Fruit fly (Drosophila melanogaster) whole organism, embryonic: Measurements from ENCODE around the gene Sap130.
A peak's percentile ranks its signal among the peaks of the same experiment; 100 is the strongest.

Experiments
- Awh ChIP-seq: fragments of 200-800 bp; sonication (Bioruptor generic); IDR thresholded peaks from 2 replicates; pipeline ENCODE4, ENCODE4 v1.3.6; 2022; ENCODE audit warnings: missing biosample characterization, missing genetic modification characterization
- BEAF-32 ChIP-seq: fragments of 200-800 bp; sonication (Bioruptor generic); optimal IDR thresholded peaks from 3 replicates; lab custom pipeline; 2017; ENCODE audit warnings: missing biosample characterization, missing genetic modification characterization, mild to moderate bottlenecking, moderate library complexity, missing genetic modification reagents
- CG10147 ChIP-seq: fragments of 200-800 bp; sonication (Bioruptor generic); optimal IDR thresholded peaks from 2 replicates; lab custom pipeline; 2019; ENCODE audit warnings: missing biosample characterization, mild to moderate bottlenecking, missing genetic modification characterization, moderate library complexity
- CG10321 ChIP-seq: fragments of 200-800 bp; sonication (Bioruptor generic); IDR thresholded peaks from 2 replicates; pipeline ENCODE4 v1.3.6; 2022; ENCODE audit warnings: missing biosample characterization, missing genetic modification characterization
- CG12299 ChIP-seq: fragments of 200-800 bp; sonication (Bioruptor generic); optimal IDR thresholded peaks from 2 replicates; lab custom pipeline; 2018; ENCODE audit warnings: missing biosample characterization, mild to moderate bottlenecking, missing genetic modification characterization
- CG18011 ChIP-seq: fragments of 200-800 bp; sonication (Bioruptor generic); optimal IDR thresholded peaks from 2 replicates; lab custom pipeline; 2017; ENCODE audit warnings: missing biosample characterization, missing genetic modification characterization, mild to moderate bottlenecking, moderate library complexity, missing genotype
- CG2116 ChIP-seq: fragments of 200-800 bp; sonication (Bioruptor generic); optimal IDR thresholded peaks from 3 replicates; lab custom pipeline; 2018; ENCODE audit warnings: missing biosample characterization, mild to moderate bottlenecking, missing genetic modification characterization
- CG31441 ChIP-seq: fragments of 200-800 bp; sonication (Bioruptor generic); IDR thresholded peaks from 2 replicates; pipeline ENCODE4 v1.3.6; 2022; ENCODE audit warnings: missing biosample characterization, missing genetic modification characterization
- CG3163 ChIP-seq: fragments of 200-800 bp; sonication (Bioruptor generic); optimal IDR thresholded peaks from 3 replicates; lab custom pipeline; 2016; ENCODE audit warnings: missing biosample characterization, missing genetic modification characterization
- CG34422 ChIP-seq: fragments of 200-800 bp; sonication (Bioruptor generic); IDR thresholded peaks from 3 replicates; pipeline ENCODE4 v1.3.6; 2022; ENCODE audit warnings: missing biosample characterization, missing genetic modification characterization
- CG42726 ChIP-seq: fragments of 200-800 bp; sonication (Bioruptor generic); IDR thresholded peaks from 2 replicates; pipeline ENCODE4 v1.3.6; 2022; ENCODE audit warnings: missing biosample characterization, missing genetic modification characterization; ENCODE audit not compliant: partially characterized antibody
- CG4424 ChIP-seq: fragments of 200-800 bp; sonication (Bioruptor generic); optimal IDR thresholded peaks from 3 replicates; lab custom pipeline; 2016; ENCODE audit warnings: missing biosample characterization, missing genetic modification characterization
- CG4617 ChIP-seq: fragments of 200-800 bp; sonication (Bioruptor generic); optimal IDR thresholded peaks from 3 replicates; lab custom pipeline; 2016; ENCODE audit warnings: missing biosample characterization, missing genetic modification characterization, borderline replicate concordance
- CG4730 ChIP-seq: fragments of 200-800 bp; sonication (Bioruptor generic); IDR thresholded peaks from 2 replicates; pipeline ENCODE4 v1.3.6; 2022; ENCODE audit warnings: missing biosample characterization, missing genetic modification characterization
- CG6791 ChIP-seq: fragments of 200-800 bp; sonication (Bioruptor generic); IDR thresholded peaks from 3 replicates; pipeline ENCODE4 v1.3.6; 2022; ENCODE audit warnings: missing biosample characterization, missing genetic modification characterization; ENCODE audit not compliant: partially characterized antibody
- CG9797 ChIP-seq: fragments of 200-800 bp; sonication (Bioruptor generic); optimal IDR thresholded peaks from 3 replicates; lab custom pipeline; 2018; ENCODE audit warnings: missing biosample characterization, mild to moderate bottlenecking, missing genetic modification characterization
- Deaf1 ChIP-seq: fragments of 200-800 bp; optimal IDR thresholded peaks from 3 replicates; lab custom pipeline; 2019; ENCODE audit warnings: missing biosample characterization, mild to moderate bottlenecking, missing genetic modification characterization, moderate library complexity
- Dll ChIP-seq: fragments of 200-800 bp; sonication (Bioruptor generic); IDR thresholded peaks from 4 replicates; pipeline ENCODE4 v1.3.6; 2022; ENCODE audit warnings: missing biosample characterization, missing genetic modification characterization; ENCODE audit not compliant: partially characterized antibody
- E2f2 ChIP-seq: fragments of 200-800 bp; sonication (Bioruptor generic); IDR thresholded peaks from 2 replicates; pipeline ENCODE4 v1.3.6; 2022; ENCODE audit warnings: missing biosample characterization, missing genetic modification characterization
- HHEX ChIP-seq: fragments of 200-800 bp; sonication (Bioruptor generic); optimal IDR thresholded peaks from 3 replicates; lab custom pipeline; 2017; ENCODE audit warnings: missing biosample characterization, mild to moderate bottlenecking, missing genetic modification characterization, missing genetic modification reagents
- Hr39 ChIP-seq: fragments of >200 bp; optimal IDR thresholded peaks from 2 replicates; lab custom pipeline; 2017
- MESR4 ChIP-seq: fragments of 200-800 bp; sonication (Bioruptor generic); optimal IDR thresholded peaks from 2 replicates; lab custom pipeline; 2018; ENCODE audit warnings: missing biosample characterization, mild to moderate bottlenecking, missing genetic modification characterization, moderate library complexity
- NC2β ChIP-seq: fragments of 200-800 bp; sonication (Bioruptor generic); optimal IDR thresholded peaks from 2 replicates; lab custom pipeline; 2016; ENCODE audit warnings: missing biosample characterization, missing genetic modification characterization
- Scr ChIP-seq: fragments of 200-800 bp; sonication (Bioruptor generic); IDR thresholded peaks from 2 replicates; pipeline ENCODE4 v1.3.6; 2022; ENCODE audit warnings: missing biosample characterization, missing genetic modification characterization; ENCODE audit not compliant: partially characterized antibody
- Sin3A ChIP-seq: fragments of >200 bp; optimal IDR thresholded peaks from 2 replicates; lab custom pipeline; 2018
- Trl ChIP-seq, 3 experiments: fragments of >200 bp in 2 of 3; fragments of 200-800 bp in 1 of 3; sonication (Bioruptor generic) in 1 of 3; optimal IDR thresholded peaks; 2 replicates in 1 of 3; 3 replicates in 2 of 3; lab custom pipeline; 2016 to 2017; ENCODE audit warnings: missing biosample characterization in 1 of 3, missing genetic modification characterization in 1 of 3
- YL-1 ChIP-seq: fragments of 200-800 bp; sonication (Bioruptor generic); optimal IDR thresholded peaks from 3 replicates; lab custom pipeline; 2017; ENCODE audit warnings: missing biosample characterization, mild to moderate bottlenecking, missing genetic modification characterization
- amos ChIP-seq: fragments of 200-800 bp; sonication (Bioruptor generic); IDR thresholded peaks from 2 replicates; pipeline ENCODE4 v1.3.6; 2022; ENCODE audit warnings: missing biosample characterization, missing genetic modification characterization; ENCODE audit not compliant: partially characterized antibody
- bbx ChIP-seq: fragments of 200-800 bp; sonication (Bioruptor generic); IDR thresholded peaks from 2 replicates; pipeline ENCODE4 v1.3.6; 2022; ENCODE audit warnings: missing biosample characterization, missing genetic modification characterization; ENCODE audit not compliant: partially characterized antibody
- croc ChIP-seq: fragments of 200-800 bp; sonication (Bioruptor generic); conservative IDR thresholded peaks from 3 replicates; pipeline ENCODE4 v1.3.6; 2022; ENCODE audit warnings: missing biosample characterization, missing genetic modification characterization
- gfzf ChIP-seq: fragments of 200-800 bp; sonication (Bioruptor generic); optimal IDR thresholded peaks from 2 replicates; lab custom pipeline; 2016; ENCODE audit warnings: missing biosample characterization, mild to moderate bottlenecking, missing genetic modification characterization, moderate library complexity
- hb ChIP-seq: fragments of 200-800 bp; sonication (Bioruptor generic); IDR thresholded peaks from 3 replicates; pipeline ENCODE4 v1.3.6; 2022; ENCODE audit warnings: missing biosample characterization, missing genetic modification characterization; ENCODE audit not compliant: partially characterized antibody
- hbn ChIP-seq: fragments of 200-800 bp; sonication (Bioruptor generic); IDR thresholded peaks from 2 replicates; pipeline ENCODE4 v1.3.6; 2022; ENCODE audit warnings: missing biosample characterization, missing genetic modification characterization; ENCODE audit not compliant: partially characterized antibody
- kay ChIP-seq: fragments of 200-800 bp; sonication (Bioruptor generic); optimal IDR thresholded peaks from 2 replicates; lab custom pipeline; 2016; ENCODE audit warnings: missing biosample characterization, missing genetic modification characterization
- knrl ChIP-seq: fragments of 200-800 bp; sonication (Bioruptor generic); IDR thresholded peaks from 3 replicates; pipeline ENCODE4 v1.3.6; 2022; ENCODE audit warnings: missing biosample characterization, missing genetic modification characterization; ENCODE audit not compliant: partially characterized antibody
- mirr ChIP-seq: fragments of 200-800 bp; sonication (Bioruptor generic); optimal IDR thresholded peaks from 3 replicates; lab custom pipeline; 2018; ENCODE audit warnings: missing biosample characterization, mild to moderate bottlenecking, missing genetic modification characterization
- mld ChIP-seq: fragments of 200-800 bp; sonication (Bioruptor generic); IDR thresholded peaks from 3 replicates; pipeline ENCODE4 v1.3.6; 2022; ENCODE audit warnings: missing biosample characterization, missing genetic modification characterization; ENCODE audit not compliant: partially characterized antibody
- pzg ChIP-seq: fragments of 200-800 bp; sonication (Bioruptor generic); optimal IDR thresholded peaks from 3 replicates; lab custom pipeline; 2018; ENCODE audit warnings: missing biosample characterization, mild to moderate bottlenecking, missing genetic modification characterization, moderate library complexity
- tna ChIP-seq: fragments of 200-800 bp; sonication (Bioruptor generic); IDR thresholded peaks from 2 replicates; pipeline ENCODE4 v1.3.6; 2022; ENCODE audit warnings: missing biosample characterization, missing genetic modification characterization; ENCODE audit not compliant: partially characterized antibody
- twi ChIP-seq: fragments of 200-800 bp; optimal IDR thresholded peaks from 2 replicates; lab custom pipeline; 2019; ENCODE audit warnings: missing biosample characterization, mild to moderate bottlenecking, missing genetic modification characterization, moderate library complexity
- unc-4 ChIP-seq: fragments of 200-800 bp; sonication (Bioruptor generic); IDR thresholded peaks from 2 replicates; pipeline ENCODE4 v1.3.6; 2022; ENCODE audit warnings: missing biosample characterization, missing genetic modification characterization; ENCODE audit not compliant: partially characterized antibody
- zen ChIP-seq: fragments of 200-800 bp; sonication (Bioruptor generic); optimal IDR thresholded peaks from 3 replicates; lab custom pipeline; 2018; ENCODE audit warnings: missing biosample characterization, mild to moderate bottlenecking, missing genetic modification characterization, moderate library complexity
- zen2 ChIP-seq: fragments of 200-800 bp; sonication (Bioruptor generic); IDR thresholded peaks from 3 replicates; pipeline ENCODE4 v1.3.6; 2022; ENCODE audit warnings: missing biosample characterization, missing genetic modification characterization; ENCODE audit not compliant: partially characterized antibody

The Sap130 gene

dm6 chr3L:12805660-12806289, at the start of gene Sap130:
Gene Sap130 (plus strand): TSS chr3L:12805902.
- peak; percentile 31 for TF ChIP-seq CG3163
- 0 out of 3 replicates have a peak, but pooled peaks have one; percentile 13 for TF ChIP-seq knrl (GFP tag; lab: Robert Waterston, UW)
- TF ChIP-seq CG42726 (GFP tag; lab: Robert Waterston, UW) = no peak
- peak; percentile 6 for TF ChIP-seq zen (tag; lab: Kevin White, UChicago)
- 0 out of 2 replicates have a peak, but pooled peaks have one; percentile 16 for TF ChIP-seq hbn
- no peak for TF ChIP-seq mirr (GFP tag; lab: Kevin White, UChicago)
- TF ChIP-seq MESR4 (GFP tag; lab: Kevin White, UChicago) = peak; percentile 75
- peak; percentile 35 for TF ChIP-seq CG10147 (GFP tag; lab: Kevin White, UChicago)
- no peak for TF ChIP-seq CG10321
- TF ChIP-seq CG2116 (GFP tag; lab: Kevin White, UChicago) = no peak
- 0 out of 2 replicates have a peak, but pooled peaks have one; percentile 5 for TF ChIP-seq bbx (GFP tag; lab: Robert Waterston, UW)
- TF ChIP-seq gfzf (GFP tag; lab: Kevin White, UChicago) = peak; percentile 72
- TF ChIP-seq NC2β (GFP tag; lab: Kevin White, UChicago) = peak; percentile 5
- peak; percentile 32 for TF ChIP-seq pzg
- TF ChIP-seq Trl (optimal IDR thresholded peaks at IDR 0.05; lab: Kevin White, UChicago) = peak in 1 of 2 experiments; percentile 72
- TF ChIP-seq Trl (GFP tag; optimal IDR thresholded peaks at IDR 0.05; lab: Kevin White, UChicago) = no peak
- TF ChIP-seq CG4424 (GFP tag; lab: Kevin White, UChicago) = no peak
- TF ChIP-seq Dll (GFP tag; lab: Robert Waterston, UW) = 0 out of 4 replicates have a peak, but pooled peaks have one; percentile 41
- 0 out of 3 replicates have a peak, but pooled peaks have one; percentile 64 for TF ChIP-seq CG34422 (GFP tag; lab: Robert Waterston, UW)
- TF ChIP-seq BEAF-32 (GFP tag; lab: Kevin White, UChicago) = peak; percentile 57
- TF ChIP-seq tna (GFP tag; lab: Robert Waterston, UW) = 0 out of 2 replicates have a peak, but pooled peaks have one; percentile 20
- peak; percentile 30 for TF ChIP-seq CG9797 (GFP tag; lab: Kevin White, UChicago)
- TF ChIP-seq Sin3A = peak; percentile 6
- TF ChIP-seq CG18011 (GFP tag; lab: Kevin White, UChicago) = no peak
- TF ChIP-seq CG4617 = peak; percentile 56
- no peak for TF ChIP-seq CG4730

dm6 chr3L:12772740-12773686, 32.7 kb upstream of the Sap130 start, which contains the start of gene Hip1:
Gene Hip1 (minus strand): TSS chr3L:12773573.
- TF ChIP-seq hb (peak; percentile 66; the same call in 1 of the 3 replicates), CG6791 (peak; percentile 89), CG31441 (GFP tag; lab: Robert Waterston, UW) (no peak), Scr (GFP tag; lab: Robert Waterston, UW) (peak; percentile 88), Awh (GFP tag; lab: Robert Waterston, UW) (peak; percentile 53; the same call in 1 of the 2 replicates), croc (no peak), amos (GFP tag; lab: Robert Waterston, UW) (peak; percentile 94; the same call in 1 of the 2 replicates), CG42726 (GFP tag; lab: Robert Waterston, UW) (peak; percentile 84), HHEX (GFP tag; lab: Kevin White, UChicago) (no peak), tna (GFP tag; lab: Robert Waterston, UW) (peak; percentile 84), Hr39 (no peak), CG2116 (GFP tag; lab: Kevin White, UChicago) (peak; percentile 66), mld (peak; percentile 81), kay (peak; percentile 93), unc-4 (GFP tag; lab: Robert Waterston, UW) (peak; percentile 91), YL-1 (GFP tag; lab: Kevin White, UChicago) (peak; percentile 0), MESR4 (GFP tag; lab: Kevin White, UChicago) (peak; percentile 50), CG12299 (tag; lab: Kevin White, UChicago) (peak; percentile 43), E2f2 (GFP tag; lab: Robert Waterston, UW) (peak; percentile 96), twi (no peak), zen2 (GFP tag; lab: Robert Waterston, UW) (peak; percentile 82), Deaf1 (tag; lab: Kevin White, UChicago) (peak; percentile 95), bbx (GFP tag; lab: Robert Waterston, UW) (peak; percentile 90)
